In the genomic region with DNA sequence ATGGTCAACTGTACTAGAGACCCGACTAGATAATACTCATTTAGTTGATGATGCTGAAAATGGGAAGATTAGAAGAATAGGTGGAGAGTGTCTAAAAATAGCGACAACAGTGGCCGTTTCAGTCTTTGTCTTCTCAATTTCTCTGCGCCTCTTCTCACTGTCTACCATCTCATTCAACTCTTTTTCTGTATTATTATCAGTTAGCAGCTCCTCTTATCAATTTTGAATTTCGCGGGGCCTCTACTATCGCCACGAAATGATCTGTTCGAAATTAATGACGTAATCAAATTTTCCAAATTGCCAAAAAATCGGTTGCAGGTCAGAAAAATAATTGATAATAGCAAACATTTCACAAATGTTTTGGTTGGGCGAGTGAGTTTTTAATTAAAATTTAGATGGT, we compare ENCODE assay signal across 7 worm cellular contexts.
TF ChIP-seq lines count a peak whose summit lies in the region.

No protein-coding gene starts in this region.

TF ChIP-seq in whole organism, L1 larva, 84 proteins besides CTCF, POLR2A, EP300 and RAD21 (continues in another document):
- TF ChIP-seq nhr-28 (tag; optimal IDR thresholded peaks at IDR 0.05; lab: Kevin White, UChicago) (no peak), unc-130 (tag; optimal IDR thresholded peaks at IDR 0.05; lab: Kevin White, UChicago) (no peak), hlh-4 (tag; optimal IDR thresholded peaks at IDR 0.05; lab: Kevin White, UChicago) (no peak), nhr-90 (tag; optimal IDR thresholded peaks at IDR 0.05; lab: Kevin White, UChicago; ENCODE audit: poor library complexity) (peak; percentile 31), nhr-20 (tag; optimal IDR thresholded peaks at IDR 0.05; lab: Kevin White, UChicago) (peak; percentile 28), Y116A8C.19 (tag; optimal IDR thresholded peaks at IDR 0.05; lab: Kevin White, UChicago; ENCODE audit: borderline replicate concordance) (no peak), snu-23 (GFP tag; optimal IDR thresholded peaks at IDR 0.05; lab: Kevin White, UChicago) (no peak), efl-1 (optimal IDR thresholded peaks at IDR 0.05; lab: Kevin White, UChicago) (no peak), efl-1 (GFP tag; optimal IDR thresholded peaks at IDR 0.05 in 1 of 2; lab: Kevin White, UChicago) (peak in 1 of 2 experiments; percentile 89), fkh-8 (tag; optimal IDR thresholded peaks at IDR 0.05; lab: Kevin White, UChicago) (no peak), fkh-4 (tag; optimal IDR thresholded peaks at IDR 0.05; lab: Kevin White, UChicago; ENCODE audit: borderline replicate concordance) (no peak), swsn-7 (tag; optimal IDR thresholded peaks at IDR 0.05; lab: Kevin White, UChicago) (no peak)

TF ChIP-seq in whole organism, L2 larva, 48 proteins besides CTCF, POLR2A, EP300 and RAD21 (continues in another document):
- no peak for TF ChIP-seq nhr-25 (tag; optimal IDR thresholded peaks at IDR 0.05; lab: Kevin White, UChicago)
- TF ChIP-seq skn-1 (tag; optimal IDR thresholded peaks at IDR 0.05; lab: Kevin White, UChicago), result peak; percentile 51
- TF ChIP-seq peb-1 (tag; optimal IDR thresholded peaks at IDR 0.05; lab: Kevin White, UChicago), result no peak
- no peak for TF ChIP-seq nhr-10 (tag; optimal IDR thresholded peaks at IDR 0.05; lab: Kevin White, UChicago)
- no peak for TF ChIP-seq elt-1 (tag; optimal IDR thresholded peaks at IDR 0.05; lab: Kevin White, UChicago)
- peak; percentile 80 for TF ChIP-seq fos-1 (tag; optimal IDR thresholded peaks at IDR 0.05; lab: Kevin White, UChicago)
- no peak for TF ChIP-seq nhr-6 (tag; optimal IDR thresholded peaks at IDR 0.05; lab: Kevin White, UChicago)
- TF ChIP-seq gmeb-1 (tag; optimal IDR thresholded peaks at IDR 0.05; lab: Kevin White, UChicago), result peak; percentile 51
- TF ChIP-seq crh-2 (tag; optimal IDR thresholded peaks at IDR 0.05; lab: Kevin White, UChicago), result peak; percentile 61
- TF ChIP-seq ztf-11 (tag; optimal IDR thresholded peaks at IDR 0.05; lab: Kevin White, UChicago), result no peak
- peak; percentile 70 for TF ChIP-seq F13H6.1 (tag; optimal IDR thresholded peaks at IDR 0.05; lab: Kevin White, UChicago)
- TF ChIP-seq blmp-1 (tag; optimal IDR thresholded peaks at IDR 0.05; lab: Kevin White, UChicago; ENCODE audit: insufficient read depth), result no peak
- TF ChIP-seq lin-39 (tag; optimal IDR thresholded peaks at IDR 0.05; lab: Kevin White, UChicago), result no peak

TF ChIP-seq in whole organism, L3 larva, 47 proteins besides CTCF, POLR2A, EP300 and RAD21:
- TF ChIP-seq pqm-1 (tag; optimal IDR thresholded peaks at IDR 0.05; lab: Kevin White, UChicago) (peak; percentile 96), pha-4 (tag; optimal IDR thresholded peaks at IDR 0.05; lab: Kevin White, UChicago) (peak; percentile 46), fkh-2 (tag; optimal IDR thresholded peaks at IDR 0.05; lab: Kevin White, UChicago) (no peak), ceh-9 (tag; optimal IDR thresholded peaks at IDR 0.05; lab: Kevin White, UChicago) (no peak), ztf-11 (tag; optimal IDR thresholded peaks at IDR 0.05; lab: Kevin White, UChicago) (no peak), lin-15B (tag; optimal IDR thresholded peaks at IDR 0.05; lab: Kevin White, UChicago) (no peak), fkh-10 (GFP tag; optimal IDR thresholded peaks at IDR 0.05; lab: Kevin White, UChicago) (no peak), ceh-82 (tag; optimal IDR thresholded peaks at IDR 0.05; lab: Kevin White, UChicago) (no peak), jun-1 (tag; optimal IDR thresholded peaks at IDR 0.05; lab: Kevin White, UChicago) (peak; percentile 13), zag-1 (tag; optimal IDR thresholded peaks at IDR 0.05; lab: Kevin White, UChicago) (no peak), R02D3.7 (tag; optimal IDR thresholded peaks at IDR 0.05; lab: Kevin White, UChicago) (no peak), elt-2 (tag; optimal IDR thresholded peaks at IDR 0.05; lab: Kevin White, UChicago) (peak; percentile 99)

TF ChIP-seq in whole organism, L4 larva, 104 proteins besides CTCF, POLR2A, EP300 and RAD21 (continues in another document):
- TF ChIP-seq nhr-28 (tag; optimal IDR thresholded peaks at IDR 0.05; lab: Kevin White, UChicago) (peak; percentile 66), madf-9 (GFP tag; conservative IDR thresholded peaks at IDR 0.05; lab: Robert Waterston, UW) (no peak), vab-7 (GFP tag; IDR thresholded peaks at IDR 0.05; lab: Robert Waterston, UW) (no peak), madf-5 (GFP tag; IDR thresholded peaks at IDR 0.05; lab: Robert Waterston, UW) (no peak), zip-2 (tag; optimal IDR thresholded peaks at IDR 0.05; lab: Kevin White, UChicago) (no peak), saeg-2 (GFP tag; IDR thresholded peaks at IDR 0.05; lab: Robert Waterston, UW) (no peak), fos-1 (tag; optimal IDR thresholded peaks at IDR 0.05; lab: Kevin White, UChicago) (no peak), dmd-6 (GFP tag; IDR thresholded peaks at IDR 0.05; lab: Robert Waterston, UW) (peak; percentile 80), zip-11 (GFP tag; IDR thresholded peaks at IDR 0.05; lab: Robert Waterston, UW) (no peak), ceh-44 (GFP tag; IDR thresholded peaks at IDR 0.05; lab: Robert Waterston, UW) (no peak), nhr-237 (tag; optimal IDR thresholded peaks at IDR 0.05; lab: Kevin White, UChicago) (no peak), hlh-30 (tag; optimal IDR thresholded peaks at IDR 0.05; lab: Kevin White, UChicago; ENCODE audit: insufficient read depth) (no peak), D1046.2 (GFP tag; IDR thresholded peaks at IDR 0.05; lab: Robert Waterston, UW) (no peak), dmd-8 (GFP tag; IDR thresholded peaks at IDR 0.05; lab: Robert Waterston, UW) (no peak)

TF ChIP-seq in whole organism, late embryonic, 69 proteins besides CTCF, POLR2A, EP300 and RAD21 (continues in another document):
- TF ChIP-seq hlh-8 (tag; optimal IDR thresholded peaks at IDR 0.05; lab: Kevin White, UChicago), result no peak
- TF ChIP-seq madf-2 (tag; optimal IDR thresholded peaks at IDR 0.05; lab: Kevin White, UChicago), result no peak
- TF ChIP-seq eyg-1 (tag; optimal IDR thresholded peaks at IDR 0.05; lab: Kevin White, UChicago), result no peak
- no peak for TF ChIP-seq elt-4 (tag; optimal IDR thresholded peaks at IDR 0.05; lab: Kevin White, UChicago)
- TF ChIP-seq ref-2 (tag; optimal IDR thresholded peaks at IDR 0.05; lab: Kevin White, UChicago), result no peak
- TF ChIP-seq sox-2 (GFP tag; IDR thresholded peaks at IDR 0.05; lab: Robert Waterston, UW), result no peak
- no peak for TF ChIP-seq tbx-7 (tag; optimal IDR thresholded peaks at IDR 0.05; lab: Kevin White, UChicago)
- TF ChIP-seq fkh-6 (tag; optimal IDR thresholded peaks at IDR 0.05; lab: Kevin White, UChicago), result no peak
- TF ChIP-seq odd-2 (tag; optimal IDR thresholded peaks at IDR 0.05; lab: Kevin White, UChicago), result no peak
- peak; percentile 92 for TF ChIP-seq elt-2 (tag; optimal IDR thresholded peaks at IDR 0.05; lab: Kevin White, UChicago)
- no peak for TF ChIP-seq nfya-1 (tag; optimal IDR thresholded peaks at IDR 0.05; lab: Kevin White, UChicago)
- TF ChIP-seq tbx-2 (tag; optimal IDR thresholded peaks at IDR 0.05; lab: Kevin White, UChicago), result no peak
- TF ChIP-seq unc-42 (tag; optimal IDR thresholded peaks at IDR 0.05; lab: Kevin White, UChicago), result no peak
- peak; percentile 34 for TF ChIP-seq pqm-1 (tag; optimal IDR thresholded peaks at IDR 0.05; lab: Kevin White, UChicago)
- TF ChIP-seq T23F11.4 (GFP tag; optimal IDR thresholded peaks at IDR 0.05; lab: Kevin White, UChicago), result no peak

TF ChIP-seq in whole organism, mixed stage, embryonic, 35 proteins besides CTCF, POLR2A, EP300 and RAD21:
- peak; percentile 68 for TF ChIP-seq zip-8 (tag; optimal IDR thresholded peaks at IDR 0.05; lab: Kevin White, UChicago)
- TF ChIP-seq snpc-4 (tag; optimal IDR thresholded peaks at IDR 0.05; lab: Kevin White, UChicago), result no peak
- no peak for TF ChIP-seq elt-3 (tag; optimal IDR thresholded peaks at IDR 0.05; lab: Kevin White, UChicago)

TF ChIP-seq in whole organism, young adult, 124 proteins besides CTCF, POLR2A, EP300 and RAD21:
- no peak for TF ChIP-seq repo-1 (tag; optimal IDR thresholded peaks at IDR 0.05; lab: Kevin White, UChicago)
- TF ChIP-seq pbrm-1 (GFP tag; IDR thresholded peaks at IDR 0.05; lab: Robert Waterston, UW), result no peak
- no peak for TF ChIP-seq cebp-2 (GFP tag; IDR thresholded peaks at IDR 0.05; lab: Robert Waterston, UW)
- no peak for TF ChIP-seq tbp1 (GFP tag; optimal IDR thresholded peaks at IDR 0.05; lab: Kevin White, UChicago)
- TF ChIP-seq F10E7.11 (tag; optimal IDR thresholded peaks at IDR 0.05; lab: Kevin White, UChicago), result no peak
- TF ChIP-seq nhr-80 (tag; optimal IDR thresholded peaks at IDR 0.05; lab: Kevin White, UChicago), result peak; percentile 84
- no peak for TF ChIP-seq F37B4.10 (GFP tag; IDR thresholded peaks at IDR 0.05; lab: Robert Waterston, UW)
- TF ChIP-seq B0336.3 (GFP tag; IDR thresholded peaks at IDR 0.05; lab: Robert Waterston, UW), result no peak
- TF ChIP-seq atf-7 (tag; optimal IDR thresholded peaks at IDR 0.05; lab: Kevin White, UChicago), result peak; percentile 70
- no peak for TF ChIP-seq rec-8 (tag; optimal IDR thresholded peaks at IDR 0.05; lab: Kevin White, UChicago)
- TF ChIP-seq madf-6 (GFP tag; IDR thresholded peaks at IDR 0.05; lab: Robert Waterston, UW), result no peak
- no peak for TF ChIP-seq hmg-20 (GFP tag; IDR thresholded peaks at IDR 0.05; lab: Robert Waterston, UW)
